Fruit fly (Drosophila melanogaster): ENCODE data around the gene Yp3.

Gene Yp3

dm6 chrX:13787282-13787850 lies 28.0 kb downstream of the Yp3 start (continued):
- TF ChIP-seq CG15011 (GFP tag; optimal IDR thresholded peaks at IDR 0.05) = no peak
- TF ChIP-seq nerfin-1 (tag; optimal IDR thresholded peaks at IDR 0.05) = peak; percentile 88
- no peak for TF ChIP-seq CG17612 (GFP tag; IDR thresholded peaks at IDR 0.05)
- TF ChIP-seq ro (GFP tag; IDR thresholded peaks at IDR 0.05) = no peak
- TF ChIP-seq CG2712 (tag; optimal IDR thresholded peaks at IDR 0.05) = peak; percentile 24
- TF ChIP-seq sens (GFP tag) = peak; percentile 85

dm6 chrX:13788973-13789682 lies 29.8 kb downstream of the Yp3 start:
- TF ChIP-seq CG15011 (GFP tag; optimal IDR thresholded peaks at IDR 0.05) (no peak), CG6654 (GFP tag; optimal IDR thresholded peaks at IDR 0.05) (peak; percentile 15), CG16779 (GFP tag; IDR thresholded peaks at IDR 0.05) (no peak), Hmr (GFP tag; optimal IDR thresholded peaks at IDR 0.05) (peak; percentile 53), Gug (GFP tag; IDR thresholded peaks at IDR 0.05) (no peak), CG8388 (GFP tag; optimal IDR thresholded peaks at IDR 0.05) (peak; percentile 38), lmd (GFP tag; IDR thresholded peaks at IDR 0.05) (peak; percentile 44; the same call in 1 of the 2 replicates), CG12391 (tag; optimal IDR thresholded peaks at IDR 0.05) (peak; percentile 39), abd-A (tag; optimal IDR thresholded peaks at IDR 0.05) (peak; percentile 74), lilli (GFP tag; optimal IDR thresholded peaks at IDR 0.05) (peak; percentile 43), HLH3B (GFP tag; IDR thresholded peaks at IDR 0.05) (0 out of 2 replicates have a peak, but pooled peaks have one; percentile 30), bsh (GFP tag; optimal IDR thresholded peaks at IDR 0.05) (peak in 1 of 2 experiments; percentile 59), CG4360 (GFP tag; IDR thresholded peaks at IDR 0.05) (no peak), bowl (GFP tag; IDR thresholded peaks at IDR 0.05) (no peak), Ada2b (GFP tag; IDR thresholded peaks at IDR 0.05) (peak; percentile 23; the same call in 1 of the 2 replicates), CG17359 (tag; optimal IDR thresholded peaks at IDR 0.05) (peak; percentile 37), mam (GFP tag; optimal IDR thresholded peaks at IDR 0.05) (no peak), kay (GFP tag; optimal IDR thresholded peaks at IDR 0.05) (peak; percentile 34), CG10267 (tag; optimal IDR thresholded peaks at IDR 0.05) (peak; percentile 17), CG18764 (GFP tag; optimal IDR thresholded peaks at IDR 0.05) (no peak), D19B (GFP tag; optimal IDR thresholded peaks at IDR 0.05) (peak; percentile 29), row (GFP tag; IDR thresholded peaks at IDR 0.05) (peak; percentile 79), CG4617 (GFP tag; optimal IDR thresholded peaks at IDR 0.05; ENCODE audit: borderline replicate concordance) (no peak), Abd-B (GFP tag; optimal IDR thresholded peaks at IDR 0.05) (no peak), Xbp1 (GFP tag; optimal IDR thresholded peaks at IDR 0.05) (peak; percentile 45), Nf-YC (tag; optimal IDR thresholded peaks at IDR 0.05) (peak; percentile 28), BtbVII (GFP tag; optimal IDR thresholded peaks at IDR 0.05) (peak; percentile 24), Trl (optimal IDR thresholded peaks at IDR 0.05) (no peak), Trl (GFP tag; optimal IDR thresholded peaks at IDR 0.05) (no peak), CG7786 (GFP tag; optimal IDR thresholded peaks at IDR 0.05) (peak; percentile 40), Aef1 (GFP tag; IDR thresholded peaks at IDR 0.05) (peak; percentile 13; the same call in 1 of the 3 replicates), CG13894 (tag; optimal IDR thresholded peaks at IDR 0.05) (peak; percentile 37), dmrt99B (tag; optimal IDR thresholded peaks at IDR 0.05) (peak; percentile 65), CG10979 (tag; optimal IDR thresholded peaks at IDR 0.05) (peak; percentile 36), CG11085 (GFP tag; IDR thresholded peaks at IDR 0.05) (no peak), CG9932 (GFP tag; IDR thresholded peaks at IDR 0.05) (peak; percentile 36; the same call in 1 of the 2 replicates), HHEX (GFP tag; optimal IDR thresholded peaks at IDR 0.05) (peak; percentile 50), ase (GFP tag; IDR thresholded peaks at IDR 0.05) (no peak), Meics (GFP tag; optimal IDR thresholded peaks at IDR 0.05) (peak; percentile 35), az2 (GFP tag; optimal IDR thresholded peaks at IDR 0.05) (peak; percentile 15), CG16813 (GFP tag; IDR thresholded peaks at IDR 0.05; ENCODE audit: partially characterized antibody) (no peak), fru (optimal IDR thresholded peaks at IDR 0.05) (no peak), Eip74EF (GFP tag; optimal IDR thresholded peaks at IDR 0.05) (no peak)
